Worm (Caenorhabditis elegans) whole organism, young adult: ENCODE results near the gene D2045.8.
"Not testable (repeated sequence)": the region's sequence is repeated elsewhere in the genome, so short reads cannot be mapped to it uniquely, and the experiment has no call there.

Source experiments
- B0019.2 ChIP-seq: fragments of 200-800 bp; sonication (Bioruptor generic); conservative IDR thresholded peaks from 2 replicates; pipeline ENCODE4 v1.3.6; 2022; ENCODE audit warnings: missing genetic modification reagents, missing genetic modification characterization, missing compliant biosample characterization
- B0336.3 ChIP-seq: fragments of 200-800 bp; sonication (Bioruptor generic); IDR thresholded peaks from 2 replicates; pipeline ENCODE4 v1.3.6; 2022; ENCODE audit warnings: missing genetic modification characterization, missing compliant biosample characterization
- D2030.7 ChIP-seq: fragments of 200-800 bp; sonication (Bioruptor generic); IDR thresholded peaks from 2 replicates; pipeline ENCODE4 v1.3.6; 2022; ENCODE audit warnings: missing genetic modification reagents, missing genetic modification characterization, missing compliant biosample characterization
- F33H1.4 ChIP-seq: fragments of 200-800 bp; sonication (Bioruptor generic); IDR thresholded peaks from 2 replicates; pipeline ENCODE4 v1.3.6; 2022; ENCODE audit warnings: missing genetic modification reagents, missing genetic modification characterization, missing compliant biosample characterization
- K11D2.4 ChIP-seq: fragments of 200-800 bp; sonication (Bioruptor generic); IDR thresholded peaks from 2 replicates; pipeline ENCODE4 v1.3.6; 2022; ENCODE audit warnings: missing genetic modification reagents, missing genetic modification characterization, missing compliant biosample characterization
- Y53F4B.3 ChIP-seq: fragments of 200-800 bp; sonication (Bioruptor generic); IDR thresholded peaks from 2 replicates; pipeline ENCODE4 v1.3.6; 2022; ENCODE audit warnings: missing genetic modification reagents, missing genetic modification characterization, missing compliant biosample characterization
- Y53G8AR.9 ChIP-seq: fragments of 200-800 bp; sonication (Bioruptor generic); conservative IDR thresholded peaks from 2 replicates; pipeline ENCODE4 v1.3.6; 2022; ENCODE audit warnings: missing genetic modification reagents, missing genetic modification characterization, missing compliant biosample characterization
- Y67H2A.10 ChIP-seq: fragments of 200-800 bp; sonication (Bioruptor generic); conservative IDR thresholded peaks from 2 replicates; pipeline ENCODE4 v1.3.6; 2022; ENCODE audit warnings: missing genetic modification reagents, missing genetic modification characterization, missing compliant biosample characterization
- attf-3 ChIP-seq: fragments of 200-800 bp; sonication (Bioruptor generic); conservative IDR thresholded peaks from 2 replicates; pipeline ENCODE4 v1.3.6; 2022; ENCODE audit warnings: missing genetic modification reagents, missing genetic modification characterization, missing compliant biosample characterization
- attf-5 ChIP-seq: fragments of 200-800 bp; sonication (Bioruptor generic); optimal IDR thresholded peaks from 2 replicates; lab custom pipeline; 2018; ENCODE audit warnings: mild to moderate bottlenecking, missing genetic modification characterization, missing compliant biosample characterization
- bed-2 ChIP-seq: fragments of 200-800 bp; sonication (Bioruptor generic); IDR thresholded peaks from 2 replicates; pipeline ENCODE4 v1.3.6; 2022; ENCODE audit warnings: missing genetic modification reagents, missing genetic modification characterization, missing compliant biosample characterization
- ccch-3 ChIP-seq: fragments of 200-800 bp; sonication (Bioruptor generic); optimal IDR thresholded peaks from 2 replicates; lab custom pipeline; 2018; ENCODE audit warnings: mild to moderate bottlenecking, missing genetic modification characterization, missing compliant biosample characterization
- cebp-1 ChIP-seq, 2 experiments: fragments of 200-800 bp in 1 of 2; sonication (Bioruptor generic) in 1 of 2; sonication (generic microtip) in 1 of 2; IDR thresholded peaks in 1 of 2; optimal IDR thresholded peaks in 1 of 2; 2 replicates each; pipeline versions ENCODE4 v1.3.6 to Lab custom; 2017 to 2022; ENCODE audit warnings: missing compliant biosample characterization in 2 of 2, missing genetic modification characterization in 2 of 2, mild to moderate bottlenecking in 1 of 2, missing genetic modification reagents in 1 of 2, moderate library complexity in 1 of 2
- ceh-91 ChIP-seq: fragments of 200-800 bp; sonication (Bioruptor generic); IDR thresholded peaks from 2 replicates; pipeline ENCODE4 v1.3.6; 2022; ENCODE audit warnings: missing genetic modification reagents, missing genetic modification characterization, missing compliant biosample characterization
- efl-1 ChIP-seq: fragments of 150-350 bp; optimal IDR thresholded peaks from 2 replicates; lab custom pipeline; 2014; ENCODE audit warnings: missing biosample characterization, missing genetic modification reagents, missing genetic modification characterization
- egl-18 ChIP-seq: fragments of 200-800 bp; sonication (Bioruptor generic); IDR thresholded peaks from 2 replicates; pipeline ENCODE4 v1.3.6; 2022; ENCODE audit warnings: missing genetic modification reagents, missing genetic modification characterization, missing compliant biosample characterization
- egl-44 ChIP-seq: fragments of 200-800 bp; sonication (Bioruptor generic); IDR thresholded peaks from 2 replicates; pipeline ENCODE4 v1.3.6; 2022; ENCODE audit warnings: missing genetic modification reagents, missing genetic modification characterization, missing compliant biosample characterization
- ets-4 ChIP-seq: fragments of 200-800 bp; sonication (Bioruptor generic); optimal IDR thresholded peaks from 2 replicates; lab custom pipeline; 2018; ENCODE audit warnings: mild to moderate bottlenecking, missing genetic modification characterization, missing compliant biosample characterization
- hmg-1.2 ChIP-seq: fragments of 200-800 bp; sonication (Bioruptor generic); IDR thresholded peaks from 2 replicates; pipeline ENCODE4 v1.3.6; 2022; ENCODE audit warnings: missing genetic modification reagents, missing genetic modification characterization, missing compliant biosample characterization
- hsf-1 ChIP-seq: fragments of 200-800 bp; sonication (Bioruptor generic); IDR thresholded peaks from 2 replicates; pipeline ENCODE4 v1.3.6; 2022; ENCODE audit warnings: missing genetic modification reagents, missing genetic modification characterization, missing compliant biosample characterization
- lin-54 ChIP-seq: fragments of 200-800 bp; sonication (Bioruptor generic); optimal IDR thresholded peaks from 2 replicates; lab custom pipeline; 2018; ENCODE audit warnings: mild to moderate bottlenecking, missing genetic modification characterization, missing compliant biosample characterization
- lsl-1 ChIP-seq: fragments of 200-800 bp; sonication (Bioruptor generic); optimal IDR thresholded peaks from 2 replicates; lab custom pipeline; 2018; ENCODE audit warnings: mild to moderate bottlenecking, missing genetic modification characterization, moderate library complexity, missing compliant biosample characterization
- madf-6 ChIP-seq: fragments of 200-800 bp; sonication (Bioruptor generic); IDR thresholded peaks from 2 replicates; pipeline ENCODE4 v1.3.6; 2022; ENCODE audit warnings: missing genetic modification reagents, missing genetic modification characterization, missing compliant biosample characterization
- madf-8 ChIP-seq: fragments of 200-800 bp; sonication (Bioruptor generic); conservative IDR thresholded peaks from 2 replicates; pipeline ENCODE4 v1.3.6; 2022; ENCODE audit warnings: missing genetic modification reagents, missing genetic modification characterization, missing compliant biosample characterization
- mel-28 ChIP-seq: sonication (generic microtip); optimal IDR thresholded peaks from 2 replicates; lab custom pipeline; 2016; ENCODE audit warnings: borderline replicate concordance, mild to moderate bottlenecking, missing genetic modification characterization, missing compliant biosample characterization
- mes-4 ChIP-seq: sonication (generic microtip); optimal IDR thresholded peaks from 2 replicates; lab custom pipeline; 2016; ENCODE audit warnings: missing genotype, missing genetic modification characterization, missing compliant biosample characterization
- nfya-2 ChIP-seq: fragments of 200-800 bp; sonication (Bioruptor generic); IDR thresholded peaks from 2 replicates; pipeline ENCODE4 v1.3.6; 2022; ENCODE audit warnings: missing genetic modification reagents, missing genetic modification characterization, missing compliant biosample characterization
- nhr-90 ChIP-seq: sonication (generic microtip); optimal IDR thresholded peaks from 2 replicates; lab custom pipeline; 2016; ENCODE audit warnings: missing genotype, mild to moderate bottlenecking, missing genetic modification characterization, missing compliant biosample characterization
- pha-4 ChIP-seq: fragments of 150-350 bp; sonication (generic microtip); optimal IDR thresholded peaks from 2 replicates; lab custom pipeline; 2014; ENCODE audit warnings: missing biosample characterization, missing genetic modification reagents, missing genetic modification characterization
- repo-1 ChIP-seq: sonication (generic microtip); optimal IDR thresholded peaks from 2 replicates; lab custom pipeline; 2017; ENCODE audit warnings: mild to moderate bottlenecking, missing genetic modification characterization, missing compliant biosample characterization
- snpc-3.4 ChIP-seq: sonication (generic microtip); optimal IDR thresholded peaks from 2 replicates; lab custom pipeline; 2017; ENCODE audit warnings: missing genetic modification characterization, mild to moderate bottlenecking, missing compliant biosample characterization, antibody characterized with exemption, moderate library complexity, missing genotype, missing genetic modification reagents
- snpc-4 ChIP-seq, 5 experiments: fragments of 150-350 bp in 1 of 5; sonication (generic microtip) in 4 of 5; optimal IDR thresholded peaks; 2 replicates each; lab custom pipeline; 2014 to 2018; ENCODE audit warnings: missing genetic modification characterization in 5 of 5, missing biosample characterization in 3 of 5, antibody characterized with exemption in 2 of 5, mild to moderate bottlenecking in 2 of 5, missing compliant biosample characterization in 2 of 5, missing genotype in 2 of 5, moderate library complexity in 2 of 5, missing genetic modification reagents in 1 of 5
- tlf-1 ChIP-seq: fragments of 200-800 bp; sonication (Bioruptor generic); optimal IDR thresholded peaks from 2 replicates; lab custom pipeline; 2018; ENCODE audit warnings: mild to moderate bottlenecking, missing genetic modification characterization, missing compliant biosample characterization
- unc-130 ChIP-seq: sonication (generic microtip); optimal IDR thresholded peaks from 2 replicates; lab custom pipeline; 2016; ENCODE audit warnings: missing genetic modification reagents, missing genetic modification characterization, missing compliant biosample characterization
- xnd-1 ChIP-seq: sonication (generic microtip); optimal IDR thresholded peaks from 2 replicates; lab custom pipeline; 2016; ENCODE audit warnings: missing genotype, missing genetic modification reagents, missing genetic modification characterization, missing compliant biosample characterization
- zfh-2 ChIP-seq: fragments of 200-800 bp; sonication (Bioruptor generic); conservative IDR thresholded peaks from 2 replicates; pipeline ENCODE4 v1.3.6; 2022; ENCODE audit warnings: missing genetic modification reagents, missing genetic modification characterization, missing compliant biosample characterization
- ztf-18 ChIP-seq: sonication (generic microtip); optimal IDR thresholded peaks from 2 replicates; lab custom pipeline; 2016; ENCODE audit warnings: missing genotype, mild to moderate bottlenecking, missing genetic modification characterization, missing compliant biosample characterization
- ztf-28 ChIP-seq: fragments of 200-800 bp; sonication (Bioruptor generic); IDR thresholded peaks from 2 replicates; pipeline ENCODE4 v1.3.6; 2022; ENCODE audit warnings: missing genetic modification reagents, missing genetic modification characterization, missing compliant biosample characterization

D2045.8 gene

DNA sequence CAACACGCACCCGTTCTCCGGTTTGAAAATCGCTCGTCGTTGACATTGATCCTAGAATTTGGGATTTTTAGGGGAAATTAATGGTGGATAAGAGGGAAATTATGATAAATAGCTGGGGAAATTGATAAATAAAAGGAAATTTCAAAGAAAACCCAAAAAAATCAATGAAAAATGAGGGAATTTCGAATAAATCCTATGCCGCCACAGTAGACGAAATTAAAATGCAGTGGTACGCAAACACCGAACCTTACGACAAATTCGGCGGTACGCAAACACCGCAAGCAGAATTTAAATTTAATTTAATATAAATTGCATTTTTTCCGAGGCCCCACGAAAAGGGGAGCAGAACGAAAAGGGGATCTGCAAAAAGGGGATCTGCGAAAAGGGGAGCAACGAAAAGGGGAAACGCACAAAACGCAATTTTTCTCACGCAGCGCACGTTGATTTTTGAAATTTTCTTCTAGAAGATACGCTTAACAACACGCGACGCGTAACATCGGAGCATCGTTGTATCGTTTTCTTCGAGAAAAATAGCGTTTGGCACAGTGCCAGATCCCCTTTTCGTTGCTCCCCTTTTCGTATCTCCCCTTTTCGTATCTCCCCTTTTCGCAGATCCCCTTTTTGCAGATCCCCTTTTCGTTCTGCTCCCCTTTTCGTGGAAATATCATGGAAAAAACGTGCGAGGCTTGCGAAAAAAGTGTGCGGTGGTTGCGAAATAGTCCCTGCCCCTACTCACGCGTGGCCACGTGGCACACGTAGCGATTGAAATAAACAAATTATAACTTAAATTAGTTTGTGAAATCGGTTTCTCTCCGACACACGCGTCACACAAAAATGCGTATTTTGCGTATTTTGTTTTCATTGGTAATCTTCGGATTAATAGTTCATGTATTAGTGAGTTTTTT is 45.9 kb upstream of the D2045.8 start, which contains the start of the genes smrd-1 and enu-3.1 (continued):
- TF ChIP-seq K11D2.4 (GFP tag; lab: Robert Waterston, UW) (peak; percentile 58; the same call in 1 of the 2 replicates), tlf-1 (GFP tag; lab: Kevin White, UChicago) (peak; percentile 5), Y67H2A.10 (peak; percentile 28; the same call in 1 of the 2 replicates), zfh-2 (peak; percentile 48; the same call in 1 of the 2 replicates), madf-6 (GFP tag; lab: Robert Waterston, UW) (peak; percentile 73), B0019.2 (peak; percentile 70), ceh-91 (GFP tag; lab: Robert Waterston, UW) (peak; percentile 61), ztf-18 (tag; lab: Kevin White, UChicago) (peak; percentile 65), hsf-1 (GFP tag; lab: Robert Waterston, UW) (peak; percentile 62), lin-54 (GFP tag; lab: Kevin White, UChicago) (peak; percentile 87), madf-8 (0 out of 2 replicates have a peak, but pooled peaks have one; percentile 34), Y53G8AR.9 (GFP tag; lab: Robert Waterston, UW) (peak; percentile 51; the same call in 1 of the 2 replicates), attf-5 (GFP tag; lab: Kevin White, UChicago) (peak; percentile 83), cebp-1 (GFP tag; IDR thresholded peaks at IDR 0.05; lab: Robert Waterston, UW) (peak; percentile 59), cebp-1 (tag; optimal IDR thresholded peaks at IDR 0.05; lab: Kevin White, UChicago) (peak; percentile 57), bed-2 (peak; percentile 51; the same call in 1 of the 2 replicates), hmg-1.2 (peak; percentile 54)

- not testable (repeated sequence) for TF ChIP-seq egl-18 (GFP tag; lab: Robert Waterston, UW); nhr-90 (tag; lab: Kevin White, UChicago); ztf-18 (tag; lab: Kevin White, UChicago)
Measured at ce11 chrIII:10438780-10439179, 43.3 kb upstream of the D2045.8 start, which contains the start of gene H04D03.6. TSS of gene H04D03.6 (minus strand) at chrIII:10438880.

- TF ChIP-seq efl-1 (GFP tag; lab: Kevin White, UChicago) (peak; percentile 25), F33H1.4 (GFP tag; lab: Robert Waterston, UW) (peak; percentile 82), unc-130 (no peak), lsl-1 (peak; percentile 82), B0019.2 (no peak), nhr-90 (tag; lab: Kevin White, UChicago) (no peak), lin-54 (GFP tag; lab: Kevin White, UChicago) (peak; percentile 56), D2030.7 (0 out of 2 replicates have a peak, but pooled peaks have one; percentile 10), xnd-1 (peak; percentile 72), madf-6 (GFP tag; lab: Robert Waterston, UW) (peak; percentile 85), nfya-2 (no peak), snpc-3.4 (tag; lab: Kevin White, UChicago) (no peak), mel-28 (tag; lab: Kevin White, UChicago) (no peak)
Measured at ce11 chrIII:10442355-10443140, 39.5 kb upstream of the D2045.8 start, which contains the start of the genes H04D03.2 and ecps-2. TSS of gene H04D03.2 (minus strand) at chrIII:10442405. TSS of gene ecps-2 (plus strand) at chrIII:10443090.

DNA sequence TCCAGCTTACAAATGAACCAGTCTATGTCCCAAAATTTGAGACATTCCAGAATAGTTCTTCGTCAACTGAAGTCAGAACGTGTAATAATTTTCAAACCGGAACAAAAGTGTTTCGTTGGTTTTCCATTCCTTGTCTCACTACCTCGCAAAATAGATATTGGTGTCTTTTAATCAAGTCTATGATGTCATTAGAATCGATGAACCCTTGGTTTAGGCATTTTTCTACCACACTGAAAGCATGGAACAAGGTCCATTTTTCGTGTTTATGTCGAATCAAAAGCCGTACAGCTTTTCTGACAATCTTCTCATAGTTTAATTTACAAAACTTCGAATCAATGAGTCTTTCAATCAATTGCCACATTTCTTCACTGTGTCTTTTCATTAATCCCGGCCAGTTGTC is 35.4 kb upstream of the D2045.8 start, which contains the start of gene H04D03.7:
Gene H04D03.7, minus strand, starts transcription at position 101 of the 400 bp plus-strand sequence.
- no peak for TF ChIP-seq snpc-4 (GFP tag; optimal IDR thresholded peaks at IDR 0.05; lab: Kevin White, UChicago)
- no peak for TF ChIP-seq snpc-4 (tag; optimal IDR thresholded peaks at IDR 0.05; lab: Kevin White, UChicago)
- TF ChIP-seq Y53F4B.3: no peak
- no peak for TF ChIP-seq repo-1 (tag; lab: Kevin White, UChicago)
- no peak for TF ChIP-seq Y67H2A.10
- TF ChIP-seq ets-4 (GFP tag; lab: Kevin White, UChicago): no peak
- TF ChIP-seq egl-44: no peak
- no peak for TF ChIP-seq mes-4 (tag; lab: Kevin White, UChicago)
- no peak for TF ChIP-seq B0336.3
- TF ChIP-seq pha-4 (tag; lab: Kevin White, UChicago): no peak
- TF ChIP-seq madf-6 (GFP tag; lab: Robert Waterston, UW): no peak
- no peak for TF ChIP-seq ccch-3 (GFP tag; lab: Kevin White, UChicago)
- no peak for TF ChIP-seq D2030.7
- TF ChIP-seq attf-3 (GFP tag; lab: Robert Waterston, UW): no peak
- TF ChIP-seq ztf-28 (GFP tag; lab: Robert Waterston, UW): no peak
